Worm (Caenorhabditis elegans): ENCODE results near the gene F47D12.6.

DNA sequence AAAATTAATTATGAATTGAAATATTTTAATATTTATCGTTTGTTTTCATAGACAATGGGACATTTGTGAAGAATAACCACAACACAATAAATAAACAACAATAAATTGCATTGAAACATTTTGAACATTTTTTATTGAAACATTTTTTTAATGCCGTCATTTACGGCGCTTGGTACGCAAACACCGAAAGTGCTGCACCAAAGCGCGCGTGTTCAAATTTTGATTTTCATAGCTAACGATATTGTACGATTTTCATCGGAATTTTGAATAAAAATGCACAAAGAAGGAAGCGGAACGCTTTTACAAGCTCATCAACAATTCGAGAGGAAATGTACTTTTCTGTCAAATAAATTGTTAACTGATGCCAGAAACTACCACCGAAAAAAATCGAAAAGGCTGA lies 16.7 kb upstream of the F47D12.6 start:
- no peak for TF ChIP-seq unc-120 (tag; optimal IDR thresholded peaks at IDR 0.05; ENCODE audit: poor library complexity, severe bottlenecking)
- no peak for TF ChIP-seq elt-3 (tag; optimal IDR thresholded peaks at IDR 0.05)
- no peak for TF ChIP-seq elt-1 (tag; optimal IDR thresholded peaks at IDR 0.05; ENCODE audit: borderline replicate concordance, insufficient read depth)
- no peak for TF ChIP-seq nhr-12 (tag; optimal IDR thresholded peaks at IDR 0.05)
- TF ChIP-seq sptf-1 (tag; optimal IDR thresholded peaks at IDR 0.05) = no peak
- TF ChIP-seq lin-13 (tag; optimal IDR thresholded peaks at IDR 0.05) = no peak
- TF ChIP-seq flh-1 (GFP tag; optimal IDR thresholded peaks at IDR 0.05) = no peak
- no peak for TF ChIP-seq ces-1 (GFP tag; optimal IDR thresholded peaks at IDR 0.05)
- no peak for TF ChIP-seq ztf-11 (tag; optimal IDR thresholded peaks at IDR 0.05)
- TF ChIP-seq unc-62 (GFP tag; optimal IDR thresholded peaks at IDR 0.05) = no peak
- no peak for TF ChIP-seq nhr-237 (tag; optimal IDR thresholded peaks at IDR 0.05)
- TF ChIP-seq mep-1 (tag; optimal IDR thresholded peaks at IDR 0.05) = no peak
- TF ChIP-seq pha-4 (tag; optimal IDR thresholded peaks at IDR 0.05) = no peak
- no peak for TF ChIP-seq mls-2 (tag; optimal IDR thresholded peaks at IDR 0.05)
